ENCODE assay signal across 2 fruit fly cellular contexts in the genomic region with DNA sequence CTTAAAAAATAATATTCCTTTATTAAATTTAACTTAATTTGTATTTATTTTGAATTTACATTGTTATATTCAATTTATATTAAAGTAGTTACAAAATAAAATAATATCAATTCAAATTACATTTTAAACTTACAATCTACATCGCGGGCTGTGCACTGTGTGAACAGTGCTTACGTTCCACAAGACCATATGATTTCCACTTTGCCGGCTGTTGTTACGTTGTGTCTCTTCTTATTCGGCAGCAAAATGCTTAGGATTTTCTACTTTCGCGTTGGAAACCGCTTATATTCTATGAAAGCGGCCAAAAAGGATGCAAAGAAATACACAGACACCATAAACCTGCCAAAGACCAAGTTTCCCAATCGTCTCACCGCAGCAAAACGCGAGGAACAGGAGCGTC.
TF ChIP-seq lines count a peak whose summit lies in the region.

Gene IleRS-m, plus strand, starts transcription at position 222 of the 400 bp plus-strand sequence.

- TF ChIP-seq CTCF in whole organism, embryonic (GFP tag; optimal IDR thresholded peaks at IDR 0.05; lab: Kevin White, UChicago), result no peak

TF ChIP-seq in whole organism, embryonic, 481 proteins besides CTCF, POLR2A, EP300 and RAD21:
- TF ChIP-seq wor (GFP tag; IDR thresholded peaks at IDR 0.05; lab: Robert Waterston, UW) (no peak), kni (GFP tag; optimal IDR thresholded peaks at IDR 0.05; lab: Kevin White, UChicago) (no peak), CG13424 (tag; optimal IDR thresholded peaks at IDR 0.05; lab: Kevin White, UChicago) (no peak), CG6683 (GFP tag; optimal IDR thresholded peaks at IDR 0.05; lab: Kevin White, UChicago) (no peak), MESR4 (GFP tag; optimal IDR thresholded peaks at IDR 0.05; lab: Kevin White, UChicago) (peak; percentile 20), H2.0 (GFP tag; IDR thresholded peaks at IDR 0.05; lab: Robert Waterston, UW) (no peak), run (tag; optimal IDR thresholded peaks at IDR 0.05; lab: Kevin White, UChicago) (no peak), CG15696 (tag; optimal IDR thresholded peaks at IDR 0.05; lab: Kevin White, UChicago) (no peak), seq (GFP tag; IDR thresholded peaks at IDR 0.05; lab: Robert Waterston, UW) (no peak), CG12155 (GFP tag; optimal IDR thresholded peaks at IDR 0.05; lab: Kevin White, UChicago) (no peak), CG34224 (GFP tag; IDR thresholded peaks at IDR 0.05; lab: Robert Waterston, UW; ENCODE audit: partially characterized antibody) (0 out of 3 replicates have a peak, but pooled peaks have one; percentile 27), fd102C (GFP tag; optimal IDR thresholded peaks at IDR 0.05; lab: Kevin White, UChicago) (no peak), E2f2 (GFP tag; IDR thresholded peaks at IDR 0.05; lab: Robert Waterston, UW) (peak; percentile 96), CG4424 (GFP tag; optimal IDR thresholded peaks at IDR 0.05; lab: Kevin White, UChicago) (no peak), slbo (GFP tag; IDR thresholded peaks at IDR 0.05; lab: Robert Waterston, UW) (no peak), CG3838 (GFP tag; optimal IDR thresholded peaks at IDR 0.05; lab: Kevin White, UChicago) (no peak), Atf3 (GFP tag; optimal IDR thresholded peaks at IDR 0.05; lab: Kevin White, UChicago) (no peak), trh (GFP tag; optimal IDR thresholded peaks at IDR 0.05; lab: Kevin White, UChicago) (no peak), tna (GFP tag; IDR thresholded peaks at IDR 0.05; lab: Robert Waterston, UW; ENCODE audit: partially characterized antibody) (no peak), Lim3 (GFP tag; IDR thresholded peaks at IDR 0.05; lab: Robert Waterston, UW) (no peak), MBD-R2 (GFP tag; IDR thresholded peaks at IDR 0.05; lab: Robert Waterston, UW) (peak; percentile 76), CG14710 (tag; optimal IDR thresholded peaks at IDR 0.05; lab: Kevin White, UChicago) (no peak), crp (GFP tag; optimal IDR thresholded peaks at IDR 0.05; lab: Kevin White, UChicago) (peak; percentile 53 to 89), CG17802 (tag; optimal IDR thresholded peaks at IDR 0.05; lab: Kevin White, UChicago) (peak; percentile 99), Dp (GFP tag; optimal IDR thresholded peaks at IDR 0.05; lab: Kevin White, UChicago) (peak; percentile 90), dan (GFP tag; IDR thresholded peaks at IDR 0.05; lab: Robert Waterston, UW) (no peak), CG15514 (GFP tag; optimal IDR thresholded peaks at IDR 0.05; lab: Kevin White, UChicago) (peak; percentile 87), Dll (GFP tag; IDR thresholded peaks at IDR 0.05; lab: Robert Waterston, UW; ENCODE audit: partially characterized antibody) (0 out of 4 replicates have a peak, but pooled peaks have one; percentile 11), pzg (GFP tag; optimal IDR thresholded peaks at IDR 0.05; lab: Kevin White, UChicago) (peak; percentile 39), YL-1 (GFP tag; optimal IDR thresholded peaks at IDR 0.05; lab: Kevin White, UChicago) (no peak), CG9437 (GFP tag; optimal IDR thresholded peaks at IDR 0.05; lab: Kevin White, UChicago) (peak; percentile 98), Sin3A (optimal IDR thresholded peaks at IDR 0.05; lab: Kevin White, UChicago) (no peak), sr (GFP tag; IDR thresholded peaks at IDR 0.05; lab: Robert Waterston, UW) (no peak), CG17385 (GFP tag; optimal IDR thresholded peaks at IDR 0.05; lab: Kevin White, UChicago) (peak; percentile 96), eve (GFP tag; optimal IDR thresholded peaks at IDR 0.05; lab: Kevin White, UChicago) (no peak), chm (GFP tag; IDR thresholded peaks at IDR 0.05; lab: Robert Waterston, UW) (no peak)

TF ChIP-seq in whole organism, wandering third instar larva, 38 proteins besides CTCF, POLR2A, EP300 and RAD21:
- TF ChIP-seq dl (GFP tag; optimal IDR thresholded peaks at IDR 0.05; lab: Kevin White, UChicago; ENCODE audit: insufficient read depth in 1 of 2, partially characterized antibody in 2 of 2) (no peak), brk (GFP tag; optimal IDR thresholded peaks at IDR 0.05; lab: Kevin White, UChicago) (no peak), GATAd (GFP tag; optimal IDR thresholded peaks at IDR 0.05; lab: Kevin White, UChicago) (no peak), Myc (optimal IDR thresholded peaks at IDR 0.05; lab: Kevin White, UChicago) (peak; percentile 51), sv (GFP tag; optimal IDR thresholded peaks at IDR 0.05; lab: Kevin White, UChicago) (no peak), lola (GFP tag; optimal IDR thresholded peaks at IDR 0.05; lab: Kevin White, UChicago) (no peak), rgr (GFP tag; optimal IDR thresholded peaks at IDR 0.05; lab: Kevin White, UChicago) (no peak), CG9705 (GFP tag; optimal IDR thresholded peaks at IDR 0.05; lab: Kevin White, UChicago) (no peak), dmrt93B (GFP tag; optimal IDR thresholded peaks at IDR 0.05; lab: Kevin White, UChicago) (no peak)
